Worm (Caenorhabditis elegans) whole organism, late embryonic: ENCODE results near the gene ugtp-1.

Experiments
- F13H6.1 ChIP-seq: sonication (generic microtip); optimal IDR thresholded peaks from 2 replicates; lab custom pipeline; 2016; ENCODE audit warnings: missing genetic modification characterization, missing compliant biosample characterization
- ama-1 ChIP-seq: fragments of 150-350 bp; optimal IDR thresholded peaks from 2 replicates; lab custom pipeline; 2014
- ceh-24 ChIP-seq: sonication (generic microtip); optimal IDR thresholded peaks from 2 replicates; lab custom pipeline; 2016; ENCODE audit warnings: mild to moderate bottlenecking, missing genetic modification characterization, missing compliant biosample characterization
- ceh-45 ChIP-seq: fragments of 200-800 bp; sonication (Bioruptor generic); IDR thresholded peaks from 2 replicates; pipeline ENCODE4 v1.3.6; 2022; ENCODE audit warnings: missing genetic modification reagents, missing genetic modification characterization, missing compliant biosample characterization
- elt-4 ChIP-seq: sonication (generic microtip); optimal IDR thresholded peaks from 2 replicates; lab custom pipeline; 2016; ENCODE audit warnings: missing genetic modification characterization, missing compliant biosample characterization
- fkh-10 ChIP-seq: fragments of 150-350 bp; optimal IDR thresholded peaks from 2 replicates; lab custom pipeline; 2014; ENCODE audit warnings: missing biosample characterization, missing genetic modification reagents, missing genetic modification characterization
- fkh-6 ChIP-seq: sonication (generic microtip); optimal IDR thresholded peaks from 2 replicates; lab custom pipeline; 2016; ENCODE audit warnings: missing genetic modification characterization, missing compliant biosample characterization
- hlh-15 ChIP-seq: sonication (generic microtip); optimal IDR thresholded peaks from 2 replicates; lab custom pipeline; 2016; ENCODE audit warnings: missing genetic modification characterization, missing compliant biosample characterization
- nhr-232 ChIP-seq: sonication (generic microtip); optimal IDR thresholded peaks from 2 replicates; lab custom pipeline; 2016; ENCODE audit warnings: missing genetic modification characterization, missing compliant biosample characterization
- pha-4 ChIP-seq: fragments of 150-350 bp; optimal IDR thresholded peaks from 2 replicates; lab custom pipeline; 2018; ENCODE audit warnings: missing biosample characterization, missing genetic modification reagents, missing genetic modification characterization
- pqm-1 ChIP-seq: sonication (generic microtip); optimal IDR thresholded peaks from 2 replicates; lab custom pipeline; 2016; ENCODE audit warnings: missing genetic modification characterization, missing compliant biosample characterization
- ref-2 ChIP-seq: sonication (generic microtip); optimal IDR thresholded peaks from 2 replicates; lab custom pipeline; 2016; ENCODE audit warnings: missing genetic modification characterization, missing compliant biosample characterization
- rnt-1 ChIP-seq: sonication (generic microtip); optimal IDR thresholded peaks from 2 replicates; lab custom pipeline; 2016; ENCODE audit warnings: missing genetic modification characterization, missing compliant biosample characterization
- tbx-7 ChIP-seq: sonication (generic microtip); optimal IDR thresholded peaks from 2 replicates; lab custom pipeline; 2016; ENCODE audit warnings: missing genotype, missing genetic modification characterization, missing compliant biosample characterization

ce11 chrIII:8739126-8739525 lies 11.4 kb downstream of the ugtp-1 start:
- no peak for TF ChIP-seq elt-4
- TF ChIP-seq fkh-6: no peak
- no peak for TF ChIP-seq rnt-1
- TF ChIP-seq hlh-15 (tag; lab: Kevin White, UChicago): no peak
- no peak for TF ChIP-seq ceh-45 (GFP tag; lab: Robert Waterston, UW)
- TF ChIP-seq tbx-7: no peak
- TF ChIP-seq pha-4 (tag; lab: Kevin White, UChicago): no peak
- no peak for TF ChIP-seq pqm-1 (tag; lab: Kevin White, UChicago)
- TF ChIP-seq ref-2: no peak
- no peak for TF ChIP-seq fkh-10 (GFP tag; lab: Kevin White, UChicago)
- no peak for TF ChIP-seq F13H6.1 (tag; lab: Kevin White, UChicago)
- no peak for TF ChIP-seq ceh-24 (tag; lab: Kevin White, UChicago)
- no peak for TF ChIP-seq nhr-232
- no peak for TF ChIP-seq ama-1 (lab: Kevin White, UChicago)
